Worm (Caenorhabditis elegans) whole organism, L2 larva: ENCODE measurements around the gene cyp-44A1.

Experiments used
- F13H6.1 ChIP-seq: sonication (generic microtip); optimal IDR thresholded peaks from 2 replicates; lab custom pipeline; 2016; ENCODE audit warnings: missing genetic modification characterization, missing compliant biosample characterization
- R02D3.7 ChIP-seq: fragments of 150-350 bp; optimal IDR thresholded peaks from 2 replicates; lab custom pipeline; 2014; ENCODE audit warnings: missing biosample characterization, missing genetic modification characterization
- ZK546.5 ChIP-seq: sonication (generic microtip); optimal IDR thresholded peaks from 2 replicates; lab custom pipeline; 2017; ENCODE audit warnings: missing biosample characterization, missing genetic modification characterization
- aly-2 ChIP-seq: fragments of 150-350 bp; optimal IDR thresholded peaks from 2 replicates; lab custom pipeline; 2014; ENCODE audit warnings: missing biosample characterization, missing genetic modification characterization
- ceh-16 ChIP-seq: fragments of 150-350 bp; optimal IDR thresholded peaks from 2 replicates; lab custom pipeline; 2014; ENCODE audit warnings: missing biosample characterization, missing genetic modification characterization
- lsy-2 ChIP-seq, 2 experiments: fragments of 150-350 bp in 1 of 2; sonication (generic microtip) in 1 of 2; optimal IDR thresholded peaks; 2 replicates each; lab custom pipeline; 2014 to 2017; ENCODE audit warnings: missing biosample characterization in 2 of 2, missing genetic modification characterization in 2 of 2
- nhr-12 ChIP-seq: fragments of 150-350 bp; optimal IDR thresholded peaks from 2 replicates; lab custom pipeline; 2014; ENCODE audit warnings: missing biosample characterization, missing genetic modification characterization
- nhr-77 ChIP-seq: fragments of 150-350 bp; optimal IDR thresholded peaks from 2 replicates; lab custom pipeline; 2014; ENCODE audit warnings: missing biosample characterization, missing genetic modification characterization
- sma-3 ChIP-seq: sonication (generic microtip); optimal IDR thresholded peaks from 2 replicates; lab custom pipeline; 2016; ENCODE audit warnings: missing genetic modification reagents, missing genetic modification characterization, missing compliant biosample characterization
- unc-62 ChIP-seq: fragments of 150-350 bp; optimal IDR thresholded peaks from 2 replicates; lab custom pipeline; 2014; ENCODE audit warnings: missing biosample characterization, missing genetic modification reagents, missing genetic modification characterization

DNA sequence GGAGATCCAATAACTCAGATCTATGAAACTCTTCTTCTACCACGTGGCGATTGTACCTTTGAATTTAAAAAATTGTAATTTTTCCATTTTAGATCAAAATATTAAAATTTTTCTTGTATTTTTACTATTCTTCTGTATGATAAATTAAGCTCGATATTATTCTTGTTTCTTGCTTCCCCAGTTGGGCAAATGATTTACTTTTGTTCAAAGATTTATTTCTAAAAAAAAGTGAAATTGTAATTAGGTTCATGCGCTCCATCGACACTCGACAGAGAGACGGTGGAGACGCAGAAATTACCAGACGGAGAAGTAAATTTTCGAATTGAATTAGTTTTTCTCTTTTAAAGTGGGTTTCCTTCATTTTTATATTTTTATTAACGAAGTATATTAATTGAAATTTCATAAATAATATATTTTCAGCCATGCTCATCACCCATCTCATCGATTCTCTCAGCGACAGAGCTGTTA lies 2.0 kb downstream of the cyp-44A1 start, which contains the start of gene npp-24:
- TF ChIP-seq ZK546.5 (tag; lab: Kevin White, UChicago) (no peak), ceh-16 (tag; lab: Kevin White, UChicago) (no peak), F13H6.1 (tag; lab: Kevin White, UChicago) (no peak), unc-62 (GFP tag; lab: Kevin White, UChicago) (no peak), aly-2 (tag; lab: Kevin White, UChicago) (no peak), lsy-2 (tag; optimal IDR thresholded peaks at IDR 0.05; lab: Kevin White, UChicago) (peak in 1 of 2 experiments; percentile 38), sma-3 (GFP tag; lab: Kevin White, UChicago) (no peak), nhr-77 (tag; lab: Kevin White, UChicago) (no peak), nhr-12 (tag; lab: Kevin White, UChicago) (no peak), R02D3.7 (tag; lab: Kevin White, UChicago) (no peak)
